Worm (Caenorhabditis elegans) whole organism, L3 larva: ENCODE measurements around the gene F11C7.2.

Experiments
- aly-2 ChIP-seq: fragments of 150-350 bp; optimal IDR thresholded peaks from 2 replicates; lab custom pipeline; 2014; ENCODE audit warnings: missing biosample characterization, missing genetic modification characterization
- fos-1 ChIP-seq: fragments of 150-350 bp; optimal IDR thresholded peaks from 2 replicates; lab custom pipeline; 2014; ENCODE audit warnings: missing biosample characterization, missing genetic modification characterization
- nhr-237 ChIP-seq: fragments of 150-350 bp; optimal IDR thresholded peaks from 2 replicates; lab custom pipeline; 2014; ENCODE audit warnings: missing biosample characterization, missing genetic modification characterization
- nhr-76 ChIP-seq: fragments of 150-350 bp; sonication (generic microtip); optimal IDR thresholded peaks from 5 replicates; lab custom pipeline; 2014; ENCODE audit warnings: missing biosample characterization, missing genetic modification characterization
- snpc-4 ChIP-seq: fragments of 150-350 bp; optimal IDR thresholded peaks from 2 replicates; lab custom pipeline; 2014; ENCODE audit warnings: missing biosample characterization, missing genetic modification characterization
- ztf-11 ChIP-seq: fragments of 150-350 bp; optimal IDR thresholded peaks from 2 replicates; lab custom pipeline; 2014; ENCODE audit warnings: missing biosample characterization, missing genetic modification characterization

DNA sequence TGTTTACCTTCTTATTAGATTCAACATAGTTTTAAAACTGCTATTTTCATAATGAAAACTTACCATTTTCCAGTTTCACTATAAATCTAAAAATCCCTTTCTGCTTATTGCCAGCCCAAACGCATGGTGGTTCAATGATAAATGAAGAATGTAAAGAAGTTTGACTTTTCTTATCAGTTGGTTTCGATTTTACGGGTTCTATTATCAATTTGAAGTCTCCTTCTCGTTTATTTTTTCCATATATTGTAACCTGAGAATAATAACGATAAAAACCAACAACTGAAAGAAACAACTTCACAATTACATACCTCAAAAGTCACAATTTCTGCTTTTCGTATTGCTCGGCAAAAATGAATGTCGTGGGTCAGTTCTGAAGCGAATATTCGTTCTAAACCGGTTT, 17.6 kb upstream of the F11C7.2 start:
- TF ChIP-seq nhr-76 (tag; lab: Kevin White, UChicago) (no peak), fos-1 (no peak), ztf-11 (no peak), nhr-237 (tag; lab: Kevin White, UChicago) (no peak), aly-2 (tag; lab: Kevin White, UChicago) (no peak), snpc-4 (tag; lab: Kevin White, UChicago) (no peak)
